Worm (Caenorhabditis elegans) whole organism, L2 larva: ENCODE data around the gene R08C7.4.

Experiments
- C34F6.9 ChIP-seq: fragments of 150-350 bp; optimal IDR thresholded peaks from 2 replicates; lab custom pipeline; 2014; ENCODE audit warnings: missing biosample characterization, missing genetic modification characterization
- F13H6.1 ChIP-seq: sonication (generic microtip); optimal IDR thresholded peaks from 2 replicates; lab custom pipeline; 2016; ENCODE audit warnings: missing genetic modification characterization, missing compliant biosample characterization
- R02D3.7 ChIP-seq: fragments of 150-350 bp; optimal IDR thresholded peaks from 2 replicates; lab custom pipeline; 2014; ENCODE audit warnings: missing biosample characterization, missing genetic modification characterization
- Y55F3AM.14 ChIP-seq: fragments of 200-800 bp; sonication (Bioruptor generic); optimal IDR thresholded peaks from 2 replicates; lab custom pipeline; 2018; ENCODE audit warnings: mild to moderate bottlenecking, missing genetic modification characterization, missing compliant biosample characterization
- ZK546.5 ChIP-seq: sonication (generic microtip); optimal IDR thresholded peaks from 2 replicates; lab custom pipeline; 2017; ENCODE audit warnings: missing biosample characterization, missing genetic modification characterization
- alr-1 ChIP-seq: fragments of 150-350 bp; optimal IDR thresholded peaks from 2 replicates; lab custom pipeline; 2014; ENCODE audit warnings: missing biosample characterization, missing genetic modification characterization
- aly-2 ChIP-seq: fragments of 150-350 bp; optimal IDR thresholded peaks from 2 replicates; lab custom pipeline; 2014; ENCODE audit warnings: missing biosample characterization, missing genetic modification characterization
- ama-1 ChIP-seq: fragments of 150-350 bp; optimal IDR thresholded peaks from 2 replicates; lab custom pipeline; 2018; ENCODE audit warnings: inconsistent platforms
- blmp-1 ChIP-seq: sonication (generic microtip); optimal IDR thresholded peaks from 2 replicates; lab custom pipeline; 2017; ENCODE audit warnings: missing genetic modification characterization, mild to moderate bottlenecking, missing compliant biosample characterization, antibody characterized with exemption, moderate library complexity; ENCODE audit not compliant: insufficient read depth
- ceh-16 ChIP-seq: fragments of 150-350 bp; optimal IDR thresholded peaks from 2 replicates; lab custom pipeline; 2014; ENCODE audit warnings: missing biosample characterization, missing genetic modification characterization
- ceh-82 ChIP-seq: fragments of 150-350 bp; optimal IDR thresholded peaks from 2 replicates; lab custom pipeline; 2014; ENCODE audit warnings: missing biosample characterization, missing genetic modification characterization
- crh-2 ChIP-seq: sonication (generic microtip); optimal IDR thresholded peaks from 2 replicates; lab custom pipeline; 2017; ENCODE audit warnings: missing biosample characterization, missing genetic modification characterization
- dmd-4 ChIP-seq: sonication (generic microtip); optimal IDR thresholded peaks from 2 replicates; lab custom pipeline; 2017; ENCODE audit warnings: missing biosample characterization, missing genetic modification characterization
- egl-27 ChIP-seq: sonication (generic microtip); optimal IDR thresholded peaks from 3 replicates; lab custom pipeline; 2017; ENCODE audit warnings: missing biosample characterization, missing genetic modification reagents, missing genetic modification characterization
- elt-1 ChIP-seq: fragments of 150-350 bp; optimal IDR thresholded peaks from 2 replicates; lab custom pipeline; 2014; ENCODE audit warnings: missing biosample characterization, missing genetic modification characterization
- elt-3 ChIP-seq: sonication (generic microtip); optimal IDR thresholded peaks from 2 replicates; lab custom pipeline; 2017; ENCODE audit warnings: missing biosample characterization, missing genetic modification characterization
- fos-1 ChIP-seq: fragments of 150-350 bp; optimal IDR thresholded peaks from 2 replicates; lab custom pipeline; 2014; ENCODE audit warnings: missing biosample characterization, missing genetic modification characterization
- gmeb-1 ChIP-seq: fragments of 150-350 bp; optimal IDR thresholded peaks from 2 replicates; lab custom pipeline; 2014; ENCODE audit warnings: missing biosample characterization, missing genetic modification characterization
- lin-11 ChIP-seq: fragments of 150-350 bp; sonication (generic microtip); optimal IDR thresholded peaks from 2 replicates; lab custom pipeline; 2014; ENCODE audit warnings: missing biosample characterization, missing genetic modification characterization, inconsistent platforms, mixed read lengths
- lin-13 ChIP-seq: fragments of 150-350 bp; optimal IDR thresholded peaks from 2 replicates; lab custom pipeline; 2014; ENCODE audit warnings: missing biosample characterization, missing genetic modification reagents, missing genetic modification characterization
- lin-39 ChIP-seq: fragments of 150-350 bp; optimal IDR thresholded peaks from 2 replicates; lab custom pipeline; 2014; ENCODE audit warnings: missing biosample characterization, missing genetic modification reagents, missing genetic modification characterization
- lsy-2 ChIP-seq, 2 experiments: fragments of 150-350 bp in 1 of 2; sonication (generic microtip) in 1 of 2; optimal IDR thresholded peaks; 2 replicates each; lab custom pipeline; 2014 to 2017; ENCODE audit warnings: missing biosample characterization in 2 of 2, missing genetic modification characterization in 2 of 2
- mab-5 ChIP-seq: fragments of 150-350 bp; optimal IDR thresholded peaks from 2 replicates; lab custom pipeline; 2014; ENCODE audit warnings: missing biosample characterization, missing genetic modification characterization
- mbf-1 ChIP-seq: sonication (generic microtip); optimal IDR thresholded peaks from 2 replicates; lab custom pipeline; 2017; ENCODE audit warnings: missing biosample characterization, missing genetic modification characterization
- mdl-1 ChIP-seq, 2 experiments: fragments of 150-350 bp in 1 of 2; sonication (generic microtip) in 1 of 2; optimal IDR thresholded peaks; 2 replicates each; lab custom pipeline; 2017; ENCODE audit warnings: missing biosample characterization in 2 of 2, missing genetic modification characterization in 2 of 2
- nhr-10 ChIP-seq: sonication (generic microtip); optimal IDR thresholded peaks from 2 replicates; lab custom pipeline; 2017; ENCODE audit warnings: missing biosample characterization, missing genetic modification characterization
- nhr-11 ChIP-seq: fragments of 150-350 bp; optimal IDR thresholded peaks from 2 replicates; lab custom pipeline; 2014; ENCODE audit warnings: missing biosample characterization, missing genetic modification characterization
- nhr-12 ChIP-seq: fragments of 150-350 bp; optimal IDR thresholded peaks from 2 replicates; lab custom pipeline; 2014; ENCODE audit warnings: missing biosample characterization, missing genetic modification characterization
- nhr-129 ChIP-seq: fragments of 150-350 bp; optimal IDR thresholded peaks from 2 replicates; lab custom pipeline; 2014; ENCODE audit warnings: missing biosample characterization, missing genetic modification characterization
- nhr-21 ChIP-seq: fragments of 150-350 bp; optimal IDR thresholded peaks from 2 replicates; lab custom pipeline; 2014; ENCODE audit warnings: missing biosample characterization, missing genetic modification characterization
- nhr-23 ChIP-seq: fragments of 150-350 bp; optimal IDR thresholded peaks from 2 replicates; lab custom pipeline; 2014; ENCODE audit warnings: missing biosample characterization, missing genetic modification reagents, missing genetic modification characterization
- nhr-237 ChIP-seq: fragments of 150-350 bp; optimal IDR thresholded peaks from 2 replicates; lab custom pipeline; 2014; ENCODE audit warnings: missing biosample characterization, missing genetic modification characterization
- nhr-25 ChIP-seq: fragments of 150-350 bp; sonication (generic microtip); optimal IDR thresholded peaks from 3 replicates; lab custom pipeline; 2014; ENCODE audit warnings: missing biosample characterization, missing genetic modification characterization
- nhr-6 ChIP-seq: fragments of 150-350 bp; optimal IDR thresholded peaks from 2 replicates; lab custom pipeline; 2014; ENCODE audit warnings: missing biosample characterization, missing genetic modification characterization
- nhr-77 ChIP-seq: fragments of 150-350 bp; optimal IDR thresholded peaks from 2 replicates; lab custom pipeline; 2014; ENCODE audit warnings: missing biosample characterization, missing genetic modification characterization
- peb-1 ChIP-seq: fragments of 150-350 bp; optimal IDR thresholded peaks from 2 replicates; lab custom pipeline; 2014; ENCODE audit warnings: missing biosample characterization, missing genetic modification characterization
- sem-4 ChIP-seq: fragments of 150-350 bp; optimal IDR thresholded peaks from 2 replicates; lab custom pipeline; 2014; ENCODE audit warnings: missing biosample characterization, missing genetic modification reagents, missing genetic modification characterization
- skn-1 ChIP-seq: sonication (generic microtip); optimal IDR thresholded peaks from 2 replicates; lab custom pipeline; 2017; ENCODE audit warnings: missing biosample characterization, missing genetic modification characterization
- sma-3 ChIP-seq: sonication (generic microtip); optimal IDR thresholded peaks from 2 replicates; lab custom pipeline; 2016; ENCODE audit warnings: missing genetic modification reagents, missing genetic modification characterization, missing compliant biosample characterization
- sma-9 ChIP-seq, 2 experiments: fragments of 150-350 bp in 1 of 2; sonication (generic microtip) in 1 of 2; optimal IDR thresholded peaks; 2 replicates each; lab custom pipeline; 2014 to 2016; ENCODE audit warnings: missing genetic modification characterization in 2 of 2, mild to moderate bottlenecking in 1 of 2, missing biosample characterization in 1 of 2, missing compliant biosample characterization in 1 of 2, missing genetic modification reagents in 1 of 2, moderate library complexity in 1 of 2
- snpc-4 ChIP-seq: fragments of 150-350 bp; optimal IDR thresholded peaks from 2 replicates; lab custom pipeline; 2014; ENCODE audit warnings: missing biosample characterization, missing genetic modification characterization
- unc-39 ChIP-seq: fragments of 150-350 bp; optimal IDR thresholded peaks from 2 replicates; lab custom pipeline; 2014; ENCODE audit warnings: missing biosample characterization, missing genetic modification characterization
- unc-55 ChIP-seq: fragments of 150-350 bp; sonication (generic microtip); optimal IDR thresholded peaks from 3 replicates; lab custom pipeline; 2014; ENCODE audit warnings: missing biosample characterization, missing genetic modification reagents, missing genetic modification characterization
- unc-62 ChIP-seq: fragments of 150-350 bp; optimal IDR thresholded peaks from 2 replicates; lab custom pipeline; 2014; ENCODE audit warnings: missing biosample characterization, missing genetic modification reagents, missing genetic modification characterization
- zag-1 ChIP-seq: fragments of 150-350 bp; optimal IDR thresholded peaks from 2 replicates; lab custom pipeline; 2014; ENCODE audit warnings: missing biosample characterization, missing genetic modification characterization
- ztf-1 ChIP-seq: fragments of 200-800 bp; sonication (Bioruptor generic); conservative IDR thresholded peaks from 2 replicates; pipeline ENCODE4 v1.3.6; 2022; ENCODE audit warnings: missing genetic modification characterization, missing compliant biosample characterization
- ztf-11 ChIP-seq: sonication (generic microtip); optimal IDR thresholded peaks from 2 replicates; lab custom pipeline; 2017; ENCODE audit warnings: missing biosample characterization, missing genetic modification characterization
- ztf-4 ChIP-seq: fragments of 150-350 bp; optimal IDR thresholded peaks from 2 replicates; lab custom pipeline; 2014; ENCODE audit warnings: missing biosample characterization, missing genetic modification characterization

Gene R08C7.4

DNA sequence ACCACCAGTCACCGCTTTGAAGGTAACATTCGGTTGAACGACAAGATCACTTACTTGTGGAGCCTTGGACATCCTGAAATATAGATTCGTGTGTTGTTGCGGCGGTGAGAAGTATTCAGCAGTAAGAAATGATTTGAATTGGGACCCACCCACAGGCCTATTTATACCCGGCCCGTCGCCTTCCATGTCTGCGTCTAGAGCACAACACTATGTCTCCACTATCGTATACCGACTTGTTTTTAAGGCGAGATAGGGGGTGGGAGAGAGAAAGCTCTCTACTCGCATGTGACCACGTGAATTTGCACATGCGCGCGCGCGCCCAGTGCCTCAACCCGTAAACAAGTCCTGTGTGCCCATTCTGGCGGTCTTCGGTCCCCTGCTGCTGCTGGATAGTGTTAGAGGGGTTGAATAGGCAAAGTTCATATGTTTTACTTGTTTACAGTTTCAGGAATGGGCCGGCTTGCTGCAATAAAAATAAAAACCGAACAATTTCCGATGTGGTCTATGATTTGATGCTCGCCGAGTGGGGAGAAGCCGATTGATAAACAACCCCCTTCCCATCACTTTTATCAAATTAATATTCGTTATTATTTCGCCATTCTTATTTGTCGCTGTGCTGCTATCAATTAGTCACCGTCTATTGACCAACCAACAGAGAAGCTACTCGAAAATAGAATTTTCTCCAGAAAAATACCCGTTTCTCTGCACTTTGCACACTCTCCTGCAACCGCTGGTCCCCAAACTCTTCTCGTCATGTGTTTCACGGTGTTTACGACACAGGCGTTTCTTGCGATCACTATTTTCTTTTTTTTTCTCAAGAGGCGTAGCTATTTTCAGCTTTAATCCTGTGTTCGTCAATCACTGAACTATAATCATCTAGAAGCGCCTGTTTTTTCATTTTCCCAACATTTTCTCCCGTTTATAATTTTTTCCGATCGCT lies 35.2 kb downstream of the R08C7.4 start:
- no peak for TF ChIP-seq elt-1 (tag; lab: Kevin White, UChicago)
- TF ChIP-seq crh-2 (tag; lab: Kevin White, UChicago), result peak; percentile 70
- TF ChIP-seq nhr-21 (tag; lab: Kevin White, UChicago), result peak; percentile 18
- TF ChIP-seq ZK546.5, result no peak
- no peak for TF ChIP-seq mab-5
- peak; percentile 44 for TF ChIP-seq unc-55 (GFP tag; lab: Kevin White, UChicago)
- no peak for TF ChIP-seq aly-2
- TF ChIP-seq ztf-1, result no peak
- no peak for TF ChIP-seq blmp-1 (tag; lab: Kevin White, UChicago)
- TF ChIP-seq nhr-25 (tag; lab: Kevin White, UChicago), result no peak
- TF ChIP-seq nhr-6 (tag; lab: Kevin White, UChicago), result no peak
- no peak for TF ChIP-seq unc-62 (GFP tag; lab: Kevin White, UChicago)
- TF ChIP-seq sma-9 (GFP tag; optimal IDR thresholded peaks at IDR 0.05; lab: Kevin White, UChicago), result peak; percentile 71
- TF ChIP-seq sma-9 (tag; optimal IDR thresholded peaks at IDR 0.05; lab: Kevin White, UChicago), result no peak
- TF ChIP-seq peb-1 (tag; lab: Kevin White, UChicago), result no peak
- no peak for TF ChIP-seq mbf-1 (tag; lab: Kevin White, UChicago)
- no peak for TF ChIP-seq ceh-16 (tag; lab: Kevin White, UChicago)
- TF ChIP-seq fos-1, result peak; percentile 38
- peak; percentile 89 for TF ChIP-seq nhr-129
- peak; percentile 88 for TF ChIP-seq lin-11
- TF ChIP-seq ama-1 (lab: Kevin White, UChicago), result peak; percentile 52
- no peak for TF ChIP-seq ztf-11
- TF ChIP-seq nhr-12 (tag; lab: Kevin White, UChicago), result no peak
- TF ChIP-seq alr-1, result no peak
- TF ChIP-seq sma-3 (GFP tag; lab: Kevin White, UChicago), result peak; percentile 9
- TF ChIP-seq unc-39 (tag; lab: Kevin White, UChicago), result no peak
- TF ChIP-seq ceh-82 (tag; lab: Kevin White, UChicago), result no peak
- no peak for TF ChIP-seq lin-39 (tag; lab: Kevin White, UChicago)
- TF ChIP-seq lsy-2 (tag; optimal IDR thresholded peaks at IDR 0.05; lab: Kevin White, UChicago), result peak; percentile 2 to 74
- peak; percentile 64 for TF ChIP-seq F13H6.1
- peak; percentile 57 for TF ChIP-seq Y55F3AM.14 (GFP tag; lab: Kevin White, UChicago)
- no peak for TF ChIP-seq R02D3.7 (tag; lab: Kevin White, UChicago)
- TF ChIP-seq nhr-77, result no peak
- no peak for TF ChIP-seq egl-27
- no peak for TF ChIP-seq nhr-23 (tag; lab: Kevin White, UChicago)
- no peak for TF ChIP-seq elt-3 (tag; lab: Kevin White, UChicago)
- TF ChIP-seq skn-1, result peak; percentile 26
- no peak for TF ChIP-seq nhr-10 (tag; lab: Kevin White, UChicago)
- TF ChIP-seq dmd-4 (tag; lab: Kevin White, UChicago), result no peak
- peak; percentile 72 for TF ChIP-seq C34F6.9 (tag; lab: Kevin White, UChicago)
- TF ChIP-seq snpc-4 (tag; lab: Kevin White, UChicago), result no peak
- no peak for TF ChIP-seq nhr-237
- no peak for TF ChIP-seq nhr-11 (tag; lab: Kevin White, UChicago)
- TF ChIP-seq sem-4 (tag; lab: Kevin White, UChicago), result peak; percentile 29
- no peak for TF ChIP-seq ztf-4 (tag; lab: Kevin White, UChicago)
- TF ChIP-seq mdl-1 (tag; optimal IDR thresholded peaks at IDR 0.05; lab: Kevin White, UChicago), result peak; percentile 56 to 91
- TF ChIP-seq gmeb-1, result peak; percentile 23
- peak; percentile 14 for TF ChIP-seq zag-1 (tag; lab: Kevin White, UChicago)
- TF ChIP-seq lin-13 (GFP tag; lab: Kevin White, UChicago), result no peak
